Fruit fly (Drosophila melanogaster): ENCODE data around the gene PNUTS.

PNUTS gene

DNA sequence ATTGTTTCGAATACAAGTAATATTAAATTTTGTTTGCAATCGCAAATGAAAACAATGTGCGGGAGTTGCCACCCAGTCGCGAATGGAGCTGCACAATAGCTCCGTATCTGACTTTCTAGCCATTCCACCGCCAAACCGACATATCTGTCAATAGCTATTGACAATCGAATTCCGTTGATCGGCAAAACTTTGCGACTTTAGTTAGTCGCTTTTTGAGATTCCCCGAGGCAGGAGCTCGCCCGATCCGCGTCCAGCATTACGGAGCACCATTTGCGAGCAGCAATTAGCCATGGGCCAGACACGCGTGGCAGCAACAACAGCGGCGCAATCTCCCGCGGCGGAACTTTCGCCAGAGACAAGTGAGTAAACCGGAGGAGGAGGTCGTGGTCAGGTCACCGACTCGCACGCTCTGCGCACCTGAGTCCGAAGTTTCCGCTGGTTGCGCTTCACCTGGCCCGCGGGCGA is 17.6 kb upstream of the PNUTS start, which contains the start of the genes CG4291 and kraken (continued):
- TF ChIP-seq CG11247 (GFP tag; IDR thresholded peaks at IDR 0.05): peak; percentile 78
- no peak for TF ChIP-seq fru (optimal IDR thresholded peaks at IDR 0.05)
- TF ChIP-seq pum (GFP tag; optimal IDR thresholded peaks at IDR 0.05): peak; percentile 43
- TF ChIP-seq Dfd (GFP tag; optimal IDR thresholded peaks at IDR 0.05): no peak
- TF ChIP-seq ac (GFP tag; optimal IDR thresholded peaks at IDR 0.05): no peak
- TF ChIP-seq crp (GFP tag; optimal IDR thresholded peaks at IDR 0.05): no peak
- TF ChIP-seq dmrt11E (tag; optimal IDR thresholded peaks at IDR 0.05): peak; percentile 6
- TF ChIP-seq danr (GFP tag; IDR thresholded peaks at IDR 0.05): no peak
- peak; percentile 6; the same call in 1 of the 2 replicates for TF ChIP-seq peb (GFP tag; IDR thresholded peaks at IDR 0.05)
- TF ChIP-seq cad (GFP tag; optimal IDR thresholded peaks at IDR 0.05): no peak
- TF ChIP-seq CG8478 (optimal IDR thresholded peaks at IDR 0.05): no peak
- TF ChIP-seq MBD-R2 (GFP tag; IDR thresholded peaks at IDR 0.05): peak; percentile 97
- peak; percentile 85 for TF ChIP-seq slbo (GFP tag; IDR thresholded peaks at IDR 0.05)
- peak; percentile 70 for TF ChIP-seq CG17829 (tag; optimal IDR thresholded peaks at IDR 0.05)
- peak; percentile 73 for TF ChIP-seq ci (GFP tag; IDR thresholded peaks at IDR 0.05)
- peak; percentile 22 for TF ChIP-seq grn (GFP tag; optimal IDR thresholded peaks at IDR 0.05)
- TF ChIP-seq CG1647 (GFP tag; optimal IDR thresholded peaks at IDR 0.05): no peak
- 0 out of 3 replicates have a peak, but pooled peaks have one; percentile 41 for TF ChIP-seq CG34224 (GFP tag; IDR thresholded peaks at IDR 0.05; ENCODE audit: partially characterized antibody)
- TF ChIP-seq chif (GFP tag; optimal IDR thresholded peaks at IDR 0.05): peak; percentile 1 to 59
- TF ChIP-seq gce (GFP tag; IDR thresholded peaks at IDR 0.05): no peak; the same call in 2 of the 3 replicates
- TF ChIP-seq CG30020 (tag; optimal IDR thresholded peaks at IDR 0.05): peak; percentile 27
- TF ChIP-seq caup (GFP tag; optimal IDR thresholded peaks at IDR 0.05; ENCODE audit: severe bottlenecking): peak; percentile 55
- peak; percentile 99 for TF ChIP-seq CG8281 (tag; optimal IDR thresholded peaks at IDR 0.05)
- no peak for TF ChIP-seq Sox100B (GFP tag; optimal IDR thresholded peaks at IDR 0.05)
- TF ChIP-seq CG10543 (GFP tag; optimal IDR thresholded peaks at IDR 0.05): peak; percentile 87
- TF ChIP-seq Hr78 (GFP tag; optimal IDR thresholded peaks at IDR 0.05): peak in 1 of 2 experiments; percentile 84
- TF ChIP-seq CG14965 (GFP tag; optimal IDR thresholded peaks at IDR 0.05; ENCODE audit: borderline replicate concordance): no peak
- peak; percentile 51 for TF ChIP-seq Dip3 (GFP tag; optimal IDR thresholded peaks at IDR 0.05)
- TF ChIP-seq CG12236 (GFP tag; optimal IDR thresholded peaks at IDR 0.05): no peak
- TF ChIP-seq lab (GFP tag; optimal IDR thresholded peaks at IDR 0.05): peak; percentile 79
- TF ChIP-seq CG12104 (GFP tag; optimal IDR thresholded peaks at IDR 0.05): no peak
- TF ChIP-seq Fer2 (tag; optimal IDR thresholded peaks at IDR 0.05): peak; percentile 13
- TF ChIP-seq CG7786 (GFP tag; optimal IDR thresholded peaks at IDR 0.05): peak; percentile 17
- TF ChIP-seq Dp (GFP tag; optimal IDR thresholded peaks at IDR 0.05): peak; percentile 33
- TF ChIP-seq zfh1 (GFP tag; IDR thresholded peaks at IDR 0.05): peak; percentile 42; the same call in 1 of the 3 replicates
- TF ChIP-seq al (GFP tag; IDR thresholded peaks at IDR 0.05): 0 out of 2 replicates have a peak, but pooled peaks have one; percentile 18
- TF ChIP-seq Aef1 (GFP tag; IDR thresholded peaks at IDR 0.05): peak; percentile 56
- no peak for TF ChIP-seq Oli (tag; optimal IDR thresholded peaks at IDR 0.05)
- no peak for TF ChIP-seq disco-r (GFP tag; optimal IDR thresholded peaks at IDR 0.05)
- TF ChIP-seq vnd (GFP tag; IDR thresholded peaks at IDR 0.05; ENCODE audit: partially characterized antibody): no peak
- peak in 1 of 2 experiments; percentile 4 for TF ChIP-seq Eip74EF (GFP tag; optimal IDR thresholded peaks at IDR 0.05)
- peak; percentile 73 for TF ChIP-seq CG12659 (GFP tag; optimal IDR thresholded peaks at IDR 0.05)
- peak; percentile 27 for TF ChIP-seq CG18011 (GFP tag; optimal IDR thresholded peaks at IDR 0.05)
- no peak for TF ChIP-seq CG2889 (GFP tag; IDR thresholded peaks at IDR 0.05)
- peak; percentile 31; the same call in 1 of the 2 replicates for TF ChIP-seq CG11085 (GFP tag; IDR thresholded peaks at IDR 0.05)
- peak; percentile 40 for TF ChIP-seq CG31224 (GFP tag; IDR thresholded peaks at IDR 0.05)
- no peak for TF ChIP-seq CG4282 (GFP tag; optimal IDR thresholded peaks at IDR 0.05)
- peak; percentile 63; the same call in 2 of the 3 replicates for TF ChIP-seq ken (GFP tag; IDR thresholded peaks at IDR 0.05)
- TF ChIP-seq chn (GFP tag; optimal IDR thresholded peaks at IDR 0.05): peak; percentile 67
- TF ChIP-seq GATAe (GFP tag; conservative IDR thresholded peaks at IDR 0.05): no peak

Measured in whole organism, embryonic.